Fruit fly (Drosophila melanogaster) whole organism, embryonic: ENCODE data around the gene CG6847.

Experiments
- Atf6 ChIP-seq: fragments of 200-800 bp; sonication (Bioruptor generic); IDR thresholded peaks from 2 replicates; pipeline ENCODE4 v1.3.6; 2022; ENCODE audit warnings: missing biosample characterization, missing genetic modification characterization
- B-H2 ChIP-seq: fragments of 200-800 bp; sonication (Bioruptor generic); optimal IDR thresholded peaks from 2 replicates; lab custom pipeline; 2018; ENCODE audit warnings: missing biosample characterization, mild to moderate bottlenecking, missing genetic modification characterization
- CG10274 ChIP-seq: fragments of 200-800 bp; sonication (Bioruptor generic); optimal IDR thresholded peaks from 3 replicates; lab custom pipeline; 2017; ENCODE audit warnings: missing biosample characterization, mild to moderate bottlenecking, missing genetic modification characterization
- CG10565 ChIP-seq: fragments of 200-800 bp; sonication (Bioruptor generic); optimal IDR thresholded peaks from 3 replicates; lab custom pipeline; 2016; ENCODE audit warnings: missing biosample characterization, mild to moderate bottlenecking, missing genetic modification characterization
- CG11695 ChIP-seq: fragments of 200-800 bp; sonication (Bioruptor generic); IDR thresholded peaks from 3 replicates; pipeline ENCODE4 v1.3.6; 2022; ENCODE audit warnings: missing biosample characterization, missing genetic modification characterization
- CG11723 ChIP-seq: fragments of 200-800 bp; sonication (Bioruptor generic); optimal IDR thresholded peaks from 2 replicates; lab custom pipeline; 2017; ENCODE audit warnings: missing biosample characterization, mild to moderate bottlenecking, missing genetic modification characterization
- CG13123 ChIP-seq: fragments of 200-800 bp; sonication (Bioruptor generic); optimal IDR thresholded peaks from 2 replicates; lab custom pipeline; 2016; ENCODE audit warnings: missing biosample characterization, missing genetic modification characterization
- CG13775 ChIP-seq: fragments of 200-800 bp; sonication (Bioruptor generic); optimal IDR thresholded peaks from 3 replicates; lab custom pipeline; 2017; ENCODE audit warnings: missing biosample characterization, mild to moderate bottlenecking, missing genetic modification characterization
- CG14965 ChIP-seq: fragments of 200-800 bp; sonication (Bioruptor generic); optimal IDR thresholded peaks from 2 replicates; lab custom pipeline; 2016; ENCODE audit warnings: missing biosample characterization, missing genetic modification characterization, borderline replicate concordance
- CG15601 ChIP-seq: fragments of 200-800 bp; sonication (Bioruptor generic); optimal IDR thresholded peaks from 3 replicates; lab custom pipeline; 2019; ENCODE audit warnings: missing biosample characterization, mild to moderate bottlenecking, missing genetic modification characterization, moderate library complexity
- CG17186 ChIP-seq: fragments of 200-800 bp; sonication (Bioruptor generic); optimal IDR thresholded peaks from 3 replicates; lab custom pipeline; 2017; ENCODE audit warnings: missing biosample characterization, missing genetic modification reagents, missing genetic modification characterization
- CG17568 ChIP-seq: fragments of 200-800 bp; sonication (Bioruptor generic); optimal IDR thresholded peaks from 2 replicates; lab custom pipeline; 2018; ENCODE audit warnings: missing biosample characterization, mild to moderate bottlenecking, missing genetic modification characterization, moderate library complexity
- CG17829 ChIP-seq: fragments of 200-800 bp; optimal IDR thresholded peaks from 2 replicates; lab custom pipeline; 2019; ENCODE audit warnings: missing biosample characterization, mild to moderate bottlenecking, missing genetic modification characterization, moderate library complexity
- CG17912 ChIP-seq: fragments of 200-800 bp; sonication (Bioruptor generic); optimal IDR thresholded peaks from 2 replicates; lab custom pipeline; 2018; ENCODE audit warnings: missing biosample characterization, mild to moderate bottlenecking, missing genetic modification characterization
- CG18599 ChIP-seq: fragments of 200-800 bp; sonication (Bioruptor generic); optimal IDR thresholded peaks from 3 replicates; lab custom pipeline; 2017; ENCODE audit warnings: missing biosample characterization, missing genetic modification characterization, mild to moderate bottlenecking, moderate library complexity, missing genetic modification reagents
- CG18619 ChIP-seq: fragments of 200-800 bp; sonication (Bioruptor generic); optimal IDR thresholded peaks from 3 replicates; lab custom pipeline; 2017; ENCODE audit warnings: missing biosample characterization, mild to moderate bottlenecking, missing genetic modification characterization
- CG2129 ChIP-seq: fragments of 200-800 bp; sonication (Bioruptor generic); IDR thresholded peaks from 2 replicates; pipeline ENCODE4 v1.3.6; 2022; ENCODE audit warnings: missing biosample characterization, missing genetic modification characterization; ENCODE audit not compliant: partially characterized antibody
- CG31388 ChIP-seq: fragments of 200-800 bp; sonication (Bioruptor generic); optimal IDR thresholded peaks from 2 replicates; lab custom pipeline; 2016; ENCODE audit warnings: missing biosample characterization, missing genetic modification characterization
- CG32532 ChIP-seq: fragments of 200-800 bp; sonication (Bioruptor generic); IDR thresholded peaks from 2 replicates; pipeline ENCODE4 v1.3.6; 2022; ENCODE audit warnings: missing biosample characterization, missing genetic modification characterization
- CG32767 ChIP-seq: fragments of 200-800 bp; sonication (Bioruptor generic); IDR thresholded peaks from 2 replicates; pipeline ENCODE4 v1.3.6; 2022; ENCODE audit warnings: missing biosample characterization, missing genetic modification characterization
- CG42726 ChIP-seq: fragments of 200-800 bp; sonication (Bioruptor generic); IDR thresholded peaks from 2 replicates; pipeline ENCODE4 v1.3.6; 2022; ENCODE audit warnings: missing biosample characterization, missing genetic modification characterization; ENCODE audit not compliant: partially characterized antibody
- CG4617 ChIP-seq: fragments of 200-800 bp; sonication (Bioruptor generic); optimal IDR thresholded peaks from 3 replicates; lab custom pipeline; 2016; ENCODE audit warnings: missing biosample characterization, missing genetic modification characterization, borderline replicate concordance
- CG6683 ChIP-seq: fragments of 200-800 bp; sonication (Bioruptor generic); optimal IDR thresholded peaks from 2 replicates; lab custom pipeline; 2017; ENCODE audit warnings: missing biosample characterization, mild to moderate bottlenecking, missing genetic modification characterization, missing genetic modification reagents
- CG6765 ChIP-seq: fragments of 200-800 bp; sonication (Bioruptor generic); optimal IDR thresholded peaks from 3 replicates; lab custom pipeline; 2017; ENCODE audit warnings: missing biosample characterization, mild to moderate bottlenecking, missing genetic modification characterization
- CG9215 ChIP-seq: fragments of 200-800 bp; sonication (Bioruptor generic); IDR thresholded peaks from 2 replicates; pipeline ENCODE4 v1.3.6; 2022; ENCODE audit warnings: missing biosample characterization, missing genetic modification characterization
- D19B ChIP-seq: fragments of 200-800 bp; sonication (Bioruptor generic); optimal IDR thresholded peaks from 2 replicates; lab custom pipeline; 2017; ENCODE audit warnings: missing biosample characterization, mild to moderate bottlenecking, missing genetic modification characterization
- Dref ChIP-seq: fragments of 200-800 bp; sonication (Bioruptor generic); IDR thresholded peaks from 2 replicates; pipeline ENCODE4 v1.3.6; 2022; ENCODE audit warnings: missing biosample characterization, missing genetic modification characterization
- Elba2 ChIP-seq: fragments of 200-800 bp; sonication (Bioruptor generic); optimal IDR thresholded peaks from 3 replicates; lab custom pipeline; 2016; ENCODE audit warnings: missing biosample characterization, missing genetic modification characterization
- Ets65A ChIP-seq: fragments of 200-800 bp; sonication (Bioruptor generic); peaks from one replicate; lab custom pipeline; 2016; ENCODE audit warnings: missing biosample characterization, missing genetic modification characterization
- Ets97D ChIP-seq: fragments of 200-800 bp; sonication (Bioruptor generic); optimal IDR thresholded peaks from 3 replicates; lab custom pipeline; 2016; ENCODE audit warnings: missing biosample characterization, missing genetic modification characterization
- HLH3B ChIP-seq: fragments of 200-800 bp; sonication (Bioruptor generic); IDR thresholded peaks from 2 replicates; pipeline ENCODE4 v1.3.6; 2022; ENCODE audit warnings: missing biosample characterization, missing genetic modification characterization
- HLHmδ ChIP-seq: fragments of 200-800 bp; sonication (Bioruptor generic); optimal IDR thresholded peaks from 2 replicates; lab custom pipeline; 2018; ENCODE audit warnings: missing biosample characterization, mild to moderate bottlenecking, missing genetic modification characterization, moderate library complexity
- Hr78 ChIP-seq, 2 experiments: fragments of 200-800 bp in 1 of 2; fragments of >200 bp in 1 of 2; sonication (Bioruptor generic) in 1 of 2; optimal IDR thresholded peaks; 2 replicates each; lab custom pipeline; 2017 to 2019; ENCODE audit warnings: missing biosample characterization in 2 of 2, missing genetic modification characterization in 2 of 2, mild to moderate bottlenecking in 1 of 2, moderate library complexity in 1 of 2
- NC2β ChIP-seq: fragments of 200-800 bp; sonication (Bioruptor generic); optimal IDR thresholded peaks from 2 replicates; lab custom pipeline; 2016; ENCODE audit warnings: missing biosample characterization, missing genetic modification characterization
- Nf-YA ChIP-seq: fragments of 200-800 bp; sonication (Bioruptor generic); IDR thresholded peaks from 2 replicates; pipeline ENCODE4 v1.3.6; 2022; ENCODE audit warnings: missing biosample characterization, missing genetic modification characterization
- Ravus ChIP-seq: fragments of 200-800 bp; sonication (Bioruptor generic); IDR thresholded peaks from 2 replicates; pipeline ENCODE4 v1.3.6; 2022; ENCODE audit warnings: missing biosample characterization, missing genetic modification characterization
- Six4 ChIP-seq: fragments of 200-800 bp; sonication (Bioruptor generic); optimal IDR thresholded peaks from 2 replicates; lab custom pipeline; 2016; ENCODE audit warnings: missing biosample characterization, missing genetic modification characterization
- ab ChIP-seq: fragments of 200-800 bp; sonication (Bioruptor generic); optimal IDR thresholded peaks from 2 replicates; lab custom pipeline; 2016; ENCODE audit warnings: missing biosample characterization, missing genetic modification characterization
- abd-A ChIP-seq: fragments of 200-800 bp; sonication (Bioruptor generic); optimal IDR thresholded peaks from 3 replicates; lab custom pipeline; 2019; ENCODE audit warnings: missing biosample characterization, mild to moderate bottlenecking, missing genetic modification characterization, moderate library complexity
- chn ChIP-seq: fragments of 200-800 bp; sonication (Bioruptor generic); optimal IDR thresholded peaks from 2 replicates; lab custom pipeline; 2016; ENCODE audit warnings: missing biosample characterization, missing genetic modification characterization
- dmrt11E ChIP-seq: fragments of 200-800 bp; sonication (Bioruptor generic); optimal IDR thresholded peaks from 3 replicates; lab custom pipeline; 2018; ENCODE audit warnings: missing biosample characterization, mild to moderate bottlenecking, missing genetic modification characterization, moderate library complexity
- gfzf ChIP-seq: fragments of 200-800 bp; sonication (Bioruptor generic); optimal IDR thresholded peaks from 2 replicates; lab custom pipeline; 2016; ENCODE audit warnings: missing biosample characterization, mild to moderate bottlenecking, missing genetic modification characterization, moderate library complexity
- gro ChIP-seq: fragments of 200-800 bp; sonication (Bioruptor generic); optimal IDR thresholded peaks from 2 replicates; lab custom pipeline; 2016; ENCODE audit warnings: missing biosample characterization, missing genetic modification characterization
- lilli ChIP-seq: fragments of 200-800 bp; sonication (Bioruptor generic); optimal IDR thresholded peaks from 3 replicates; lab custom pipeline; 2016; ENCODE audit warnings: missing biosample characterization, missing genetic modification characterization
- nmo ChIP-seq: fragments of 200-800 bp; sonication (Bioruptor generic); optimal IDR thresholded peaks from 2 replicates; lab custom pipeline; 2018; ENCODE audit warnings: missing biosample characterization, mild to moderate bottlenecking, missing genetic modification characterization, moderate library complexity
- scrt ChIP-seq: fragments of 200-800 bp; sonication (Bioruptor generic); optimal IDR thresholded peaks from 2 replicates; lab custom pipeline; 2018; ENCODE audit warnings: missing biosample characterization, mild to moderate bottlenecking, missing genetic modification characterization, moderate library complexity
- sens ChIP-seq: fragments of 200-800 bp; sonication (Bioruptor generic); peaks from one replicate; lab custom pipeline; 2016; ENCODE audit warnings: missing biosample characterization, missing genetic modification characterization
- sens-2 ChIP-seq: fragments of 200-800 bp; sonication (Bioruptor generic); IDR thresholded peaks from 2 replicates; pipeline ENCODE4 v1.3.6; 2022; ENCODE audit warnings: missing biosample characterization, missing genetic modification characterization
- zen ChIP-seq: fragments of 200-800 bp; sonication (Bioruptor generic); optimal IDR thresholded peaks from 3 replicates; lab custom pipeline; 2018; ENCODE audit warnings: missing biosample characterization, mild to moderate bottlenecking, missing genetic modification characterization, moderate library complexity

The CG6847 gene

DNA sequence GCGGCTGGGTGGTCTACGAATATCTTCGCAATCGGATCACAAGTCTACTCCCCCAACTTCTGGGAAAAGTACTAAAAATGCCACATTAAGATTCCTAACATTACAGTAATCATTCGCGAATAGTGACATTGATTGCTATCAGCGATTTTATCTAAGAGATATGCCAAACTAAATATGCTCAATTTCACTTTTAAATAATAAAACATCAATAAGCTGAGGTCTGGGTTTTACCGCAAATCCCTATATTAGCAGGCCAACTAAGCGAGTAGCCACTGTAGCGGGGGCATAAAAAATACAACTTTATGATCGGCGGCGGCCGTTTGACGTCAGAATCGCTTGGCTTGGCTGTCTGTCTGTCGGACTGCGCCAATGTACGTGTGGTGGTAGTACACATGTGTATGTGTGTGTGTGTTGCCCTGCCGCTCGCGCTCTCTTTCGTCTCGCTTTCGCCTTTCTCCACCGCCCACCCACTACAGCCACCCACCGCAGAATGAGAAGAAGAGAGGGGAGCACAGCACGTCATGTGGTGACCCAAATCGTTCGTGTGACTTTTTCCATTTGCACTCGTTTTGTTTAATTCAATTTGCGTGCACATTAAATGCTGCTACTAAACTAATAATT, 30.9 kb upstream of the CG6847 start (continued):
- TF ChIP-seq CG6683 (peak; percentile 71), CG2129 (GFP tag; lab: Robert Waterston, UW) (no peak), Dref (GFP tag; lab: Robert Waterston, UW) (peak; percentile 45), Six4 (GFP tag; lab: Kevin White, UChicago) (peak; percentile 84), HLH3B (GFP tag; lab: Robert Waterston, UW) (peak; percentile 93), CG9215 (GFP tag; lab: Robert Waterston, UW) (peak; percentile 94), HLHmδ (peak; percentile 11), CG11723 (peak; percentile 94), Elba2 (GFP tag; lab: Kevin White, UChicago) (no peak), CG11695 (peak; percentile 93), CG6765 (GFP tag; lab: Kevin White, UChicago) (peak; percentile 85), CG42726 (GFP tag; lab: Robert Waterston, UW) (no peak), NC2β (peak; percentile 87), B-H2 (peak; percentile 89), CG18599 (GFP tag; lab: Kevin White, UChicago) (peak; percentile 95), CG17186 (GFP tag; lab: Kevin White, UChicago) (peak; percentile 55), Hr78 (GFP tag; optimal IDR thresholded peaks at IDR 0.05; lab: Kevin White, UChicago) (peak in 1 of 2 experiments; percentile 86), CG17912 (peak; percentile 93), CG4617 (GFP tag; lab: Kevin White, UChicago) (peak; percentile 76), dmrt11E (tag; lab: Kevin White, UChicago) (peak; percentile 75), abd-A (tag; lab: Kevin White, UChicago) (peak; percentile 99), CG17568 (GFP tag; lab: Kevin White, UChicago) (peak; percentile 91), CG32767 (GFP tag; lab: Robert Waterston, UW) (peak; percentile 92), CG15601 (tag; lab: Kevin White, UChicago) (peak; percentile 92), gfzf (GFP tag; lab: Kevin White, UChicago) (no peak), Atf6 (GFP tag; lab: Robert Waterston, UW) (peak; percentile 96), sens (peak; percentile 99), CG13775 (GFP tag; lab: Kevin White, UChicago) (peak; percentile 88), CG10565 (GFP tag; lab: Kevin White, UChicago) (peak; percentile 14), chn (GFP tag; lab: Kevin White, UChicago) (peak; percentile 94), CG14965 (peak; percentile 50), D19B (GFP tag; lab: Kevin White, UChicago) (peak; percentile 79), CG10274 (GFP tag; lab: Kevin White, UChicago) (peak; percentile 77), Ets97D (GFP tag; lab: Kevin White, UChicago) (peak; percentile 88), scrt (peak; percentile 86), ab (GFP tag; lab: Kevin White, UChicago) (peak; percentile 92), sens-2 (GFP tag; lab: Robert Waterston, UW) (peak; percentile 88), nmo (GFP tag; lab: Kevin White, UChicago) (peak; percentile 96), lilli (peak; percentile 98), CG13123 (GFP tag; lab: Kevin White, UChicago) (peak; percentile 88), Nf-YA (GFP tag; lab: Robert Waterston, UW) (peak; percentile 87), zen (tag; lab: Kevin White, UChicago) (peak; percentile 66), CG18619 (peak; percentile 93), CG32532 (GFP tag; lab: Robert Waterston, UW) (peak; percentile 97), CG17829 (tag; lab: Kevin White, UChicago) (peak; percentile 94), CG31388 (peak; percentile 70), Ets65A (peak; percentile 99), Ravus (GFP tag; lab: Robert Waterston, UW) (peak; percentile 85), gro (peak; percentile 98)
